Worm (Caenorhabditis elegans) whole organism, young adult: ENCODE measurements around the gene F44E2.7.
A peak's percentile ranks its signal among the peaks of the same experiment; 100 is the strongest.

Experiments
- B0019.2 ChIP-seq: fragments of 200-800 bp; sonication (Bioruptor generic); conservative IDR thresholded peaks from 2 replicates; pipeline ENCODE4 v1.3.6; 2022; ENCODE audit warnings: missing genetic modification reagents, missing genetic modification characterization, missing compliant biosample characterization
- D2030.7 ChIP-seq: fragments of 200-800 bp; sonication (Bioruptor generic); IDR thresholded peaks from 2 replicates; pipeline ENCODE4 v1.3.6; 2022; ENCODE audit warnings: missing genetic modification reagents, missing genetic modification characterization, missing compliant biosample characterization
- F22D6.2 ChIP-seq: sonication (generic microtip); optimal IDR thresholded peaks from 2 replicates; lab custom pipeline; 2016; ENCODE audit warnings: mild to moderate bottlenecking, missing genetic modification characterization, missing compliant biosample characterization
- F33H1.4 ChIP-seq: fragments of 200-800 bp; sonication (Bioruptor generic); IDR thresholded peaks from 2 replicates; pipeline ENCODE4 v1.3.6; 2022; ENCODE audit warnings: missing genetic modification reagents, missing genetic modification characterization, missing compliant biosample characterization
- F52B5.7 ChIP-seq: sonication (generic microtip); optimal IDR thresholded peaks from 2 replicates; lab custom pipeline; 2016; ENCODE audit warnings: mild to moderate bottlenecking, missing genetic modification characterization, missing compliant biosample characterization
- K12H6.12 ChIP-seq: fragments of 200-800 bp; sonication (Bioruptor generic); optimal IDR thresholded peaks from 2 replicates; lab custom pipeline; 2018; ENCODE audit warnings: mild to moderate bottlenecking, missing genetic modification characterization, missing compliant biosample characterization
- Y53F4B.3 ChIP-seq: fragments of 200-800 bp; sonication (Bioruptor generic); IDR thresholded peaks from 2 replicates; pipeline ENCODE4 v1.3.6; 2022; ENCODE audit warnings: missing genetic modification reagents, missing genetic modification characterization, missing compliant biosample characterization
- Y53G8AR.9 ChIP-seq: fragments of 200-800 bp; sonication (Bioruptor generic); conservative IDR thresholded peaks from 2 replicates; pipeline ENCODE4 v1.3.6; 2022; ENCODE audit warnings: missing genetic modification reagents, missing genetic modification characterization, missing compliant biosample characterization
- Y56A3A.18 ChIP-seq: fragments of 200-800 bp; sonication (Bioruptor generic); IDR thresholded peaks from 2 replicates; pipeline ENCODE4 v1.3.6; 2022; ENCODE audit warnings: missing genetic modification reagents, missing genetic modification characterization, missing compliant biosample characterization
- Y79H2A.3 ChIP-seq: fragments of 200-800 bp; sonication (Bioruptor generic); conservative IDR thresholded peaks from 2 replicates; pipeline ENCODE4 v1.3.6; 2022; ENCODE audit warnings: missing genetic modification reagents, missing genetic modification characterization, missing compliant biosample characterization
- aptf-2 ChIP-seq: fragments of 200-800 bp; sonication (Bioruptor generic); conservative IDR thresholded peaks from 2 replicates; pipeline ENCODE4 v1.3.6; 2022; ENCODE audit warnings: missing genetic modification reagents, missing genetic modification characterization, missing compliant biosample characterization
- aptf-3 ChIP-seq: fragments of 200-800 bp; sonication (Bioruptor generic); IDR thresholded peaks from 2 replicates; pipeline ENCODE4 v1.3.6; 2022; ENCODE audit warnings: missing genetic modification characterization, missing compliant biosample characterization
- attf-5 ChIP-seq: fragments of 200-800 bp; sonication (Bioruptor generic); optimal IDR thresholded peaks from 2 replicates; lab custom pipeline; 2018; ENCODE audit warnings: mild to moderate bottlenecking, missing genetic modification characterization, missing compliant biosample characterization
- attf-6 ChIP-seq: fragments of 200-800 bp; sonication (Bioruptor generic); IDR thresholded peaks from 2 replicates; pipeline ENCODE4 v1.3.6; 2022; ENCODE audit warnings: missing genetic modification reagents, missing genetic modification characterization, missing compliant biosample characterization
- ceh-100 ChIP-seq: fragments of 200-800 bp; sonication (Bioruptor generic); IDR thresholded peaks from 2 replicates; pipeline ENCODE4 v1.3.6; 2022; ENCODE audit warnings: missing genetic modification reagents, missing genetic modification characterization, missing compliant biosample characterization
- ceh-40 ChIP-seq: fragments of 200-800 bp; sonication (Bioruptor generic); IDR thresholded peaks from 2 replicates; pipeline ENCODE4 v1.3.6; 2022; ENCODE audit warnings: missing genetic modification characterization, missing compliant biosample characterization
- ceh-91 ChIP-seq: fragments of 200-800 bp; sonication (Bioruptor generic); IDR thresholded peaks from 2 replicates; pipeline ENCODE4 v1.3.6; 2022; ENCODE audit warnings: missing genetic modification reagents, missing genetic modification characterization, missing compliant biosample characterization
- chd-7 ChIP-seq: sonication (generic microtip); optimal IDR thresholded peaks from 2 replicates; lab custom pipeline; 2016; ENCODE audit warnings: mild to moderate bottlenecking, missing genetic modification characterization, moderate library complexity, missing compliant biosample characterization
- dox-1 ChIP-seq: fragments of 200-800 bp; sonication (Bioruptor generic); IDR thresholded peaks from 2 replicates; pipeline ENCODE4 v1.3.6; 2022; ENCODE audit warnings: missing genetic modification reagents, missing genetic modification characterization, missing compliant biosample characterization
- egrh-3 ChIP-seq: fragments of 200-800 bp; sonication (Bioruptor generic); IDR thresholded peaks from 2 replicates; pipeline ENCODE4 v1.3.6; 2022; ENCODE audit warnings: missing genetic modification reagents, missing genetic modification characterization, missing compliant biosample characterization
- gei-17 ChIP-seq: fragments of 200-800 bp; sonication (Bioruptor generic); optimal IDR thresholded peaks from 2 replicates; lab custom pipeline; 2018; ENCODE audit warnings: mild to moderate bottlenecking, missing genetic modification characterization, missing compliant biosample characterization
- hsf-1 ChIP-seq: fragments of 200-800 bp; sonication (Bioruptor generic); IDR thresholded peaks from 2 replicates; pipeline ENCODE4 v1.3.6; 2022; ENCODE audit warnings: missing genetic modification reagents, missing genetic modification characterization, missing compliant biosample characterization
- let-607 ChIP-seq, 2 experiments: fragments of 200-800 bp in 1 of 2; sonication (Bioruptor generic) in 1 of 2; sonication (generic microtip) in 1 of 2; optimal IDR thresholded peaks; 2 replicates each; lab custom pipeline; 2016 to 2018; ENCODE audit warnings: mild to moderate bottlenecking in 2 of 2, missing compliant biosample characterization in 2 of 2, missing genetic modification characterization in 2 of 2, moderate library complexity in 2 of 2, missing genotype in 1 of 2
- lin-40 ChIP-seq: sonication (generic microtip); optimal IDR thresholded peaks from 2 replicates; lab custom pipeline; 2016; ENCODE audit warnings: missing genetic modification characterization, mild to moderate bottlenecking, missing compliant biosample characterization, missing genotype, missing genetic modification reagents
- lir-1 ChIP-seq: fragments of 200-800 bp; sonication (Bioruptor generic); conservative IDR thresholded peaks from 2 replicates; pipeline ENCODE4 v1.3.6; 2022; ENCODE audit warnings: missing genetic modification reagents, missing genetic modification characterization, missing compliant biosample characterization
- madf-6 ChIP-seq: fragments of 200-800 bp; sonication (Bioruptor generic); IDR thresholded peaks from 2 replicates; pipeline ENCODE4 v1.3.6; 2022; ENCODE audit warnings: missing genetic modification reagents, missing genetic modification characterization, missing compliant biosample characterization
- madf-8 ChIP-seq: fragments of 200-800 bp; sonication (Bioruptor generic); conservative IDR thresholded peaks from 2 replicates; pipeline ENCODE4 v1.3.6; 2022; ENCODE audit warnings: missing genetic modification reagents, missing genetic modification characterization, missing compliant biosample characterization
- mcd-1 ChIP-seq: fragments of 200-800 bp; sonication (Bioruptor generic); IDR thresholded peaks from 2 replicates; pipeline ENCODE4 v1.3.6; 2022; ENCODE audit warnings: missing genetic modification reagents, missing genetic modification characterization, missing compliant biosample characterization
- nfyb-1 ChIP-seq: fragments of 200-800 bp; sonication (Bioruptor generic); IDR thresholded peaks from 2 replicates; pipeline ENCODE4 v1.3.6; 2022; ENCODE audit warnings: missing genetic modification reagents, missing genetic modification characterization, missing compliant biosample characterization
- nhr-27 ChIP-seq: fragments of 200-800 bp; sonication (Bioruptor generic); optimal IDR thresholded peaks from 2 replicates; lab custom pipeline; 2018; ENCODE audit warnings: mild to moderate bottlenecking, missing genetic modification characterization, moderate library complexity, missing compliant biosample characterization
- rcor-1 ChIP-seq: fragments of 200-800 bp; sonication (Bioruptor generic); IDR thresholded peaks from 2 replicates; pipeline ENCODE4 v1.3.6; 2022; ENCODE audit warnings: missing genetic modification reagents, missing genetic modification characterization, missing compliant biosample characterization
- repo-1 ChIP-seq: sonication (generic microtip); optimal IDR thresholded peaks from 2 replicates; lab custom pipeline; 2017; ENCODE audit warnings: mild to moderate bottlenecking, missing genetic modification characterization, missing compliant biosample characterization
- tbp1 ChIP-seq: fragments of 200-800 bp; sonication (Bioruptor generic); optimal IDR thresholded peaks from 2 replicates; lab custom pipeline; 2018; ENCODE audit warnings: mild to moderate bottlenecking, missing genetic modification characterization, missing compliant biosample characterization
- tbx-9 ChIP-seq: sonication (generic microtip); optimal IDR thresholded peaks from 2 replicates; lab custom pipeline; 2016; ENCODE audit warnings: borderline replicate concordance, missing genetic modification characterization, inconsistent platforms, missing compliant biosample characterization
- tlf-1 ChIP-seq: fragments of 200-800 bp; sonication (Bioruptor generic); optimal IDR thresholded peaks from 2 replicates; lab custom pipeline; 2018; ENCODE audit warnings: mild to moderate bottlenecking, missing genetic modification characterization, missing compliant biosample characterization
- unc-130 ChIP-seq: sonication (generic microtip); optimal IDR thresholded peaks from 2 replicates; lab custom pipeline; 2016; ENCODE audit warnings: missing genetic modification reagents, missing genetic modification characterization, missing compliant biosample characterization
- zim-3 ChIP-seq: sonication (generic microtip); optimal IDR thresholded peaks from 2 replicates; lab custom pipeline; 2017; ENCODE audit warnings: mild to moderate bottlenecking, missing genetic modification characterization, moderate library complexity, missing compliant biosample characterization
- ztf-22 ChIP-seq: fragments of 200-800 bp; sonication (Bioruptor generic); optimal IDR thresholded peaks from 2 replicates; lab custom pipeline; 2018; ENCODE audit warnings: mild to moderate bottlenecking, missing genetic modification characterization, moderate library complexity, missing compliant biosample characterization
- ztf-25 ChIP-seq: fragments of 200-800 bp; sonication (Bioruptor generic); IDR thresholded peaks from 2 replicates; pipeline ENCODE4 v1.3.6; 2022; ENCODE audit warnings: missing genetic modification reagents, missing genetic modification characterization, missing compliant biosample characterization

F44E2.7 gene

DNA sequence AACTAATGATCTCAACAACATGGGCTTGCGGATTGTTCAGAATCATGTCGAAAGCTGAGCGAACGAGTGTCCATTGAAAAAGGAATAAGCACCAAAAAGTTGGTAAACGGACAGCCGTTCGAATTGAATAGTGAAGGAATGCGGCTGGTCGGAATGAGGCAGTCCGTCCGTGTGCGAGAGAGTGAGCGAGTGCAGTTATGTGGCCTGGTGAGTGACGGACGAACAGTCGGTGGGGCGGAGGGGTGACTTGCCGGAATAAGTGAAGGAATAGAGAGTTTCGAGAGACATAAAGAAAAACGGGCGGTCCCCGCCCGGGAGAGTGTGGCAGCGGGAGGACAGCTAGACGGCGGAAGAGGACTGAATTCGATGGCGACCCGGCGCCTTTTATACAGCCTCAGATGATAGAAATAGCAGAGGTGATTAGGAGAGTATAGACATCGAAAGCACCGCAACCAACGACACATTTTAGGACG lies 17.1 kb upstream of the F44E2.7 start (continued):
- TF ChIP-seq K12H6.12 (tag; lab: Kevin White, UChicago) (peak; percentile 58), tbp1 (GFP tag; lab: Kevin White, UChicago) (peak; percentile 67), ceh-100 (GFP tag; lab: Robert Waterston, UW) (peak; percentile 54; the same call in 1 of the 2 replicates), lir-1 (0 out of 2 replicates have a peak, but pooled peaks have one; percentile 19), zim-3 (tag; lab: Kevin White, UChicago) (peak; percentile 33), Y79H2A.3 (GFP tag; lab: Robert Waterston, UW) (no peak), tbx-9 (tag; lab: Kevin White, UChicago) (no peak), Y56A3A.18 (GFP tag; lab: Robert Waterston, UW) (peak; percentile 62; the same call in 1 of the 2 replicates), attf-6 (no peak), nhr-27 (tag; lab: Kevin White, UChicago) (peak; percentile 20), let-607 (tag; optimal IDR thresholded peaks at IDR 0.05; lab: Kevin White, UChicago) (peak; percentile 47 to 87), F52B5.7 (tag; lab: Kevin White, UChicago) (peak; percentile 55), aptf-2 (GFP tag; lab: Robert Waterston, UW) (no peak), egrh-3 (peak; percentile 79), tlf-1 (GFP tag; lab: Kevin White, UChicago) (peak; percentile 69), lin-40 (tag; lab: Kevin White, UChicago) (peak; percentile 55), F22D6.2 (tag; lab: Kevin White, UChicago) (peak; percentile 52), chd-7 (tag; lab: Kevin White, UChicago) (peak; percentile 82), attf-5 (GFP tag; lab: Kevin White, UChicago) (peak; percentile 72), repo-1 (tag; lab: Kevin White, UChicago) (peak; percentile 66), unc-130 (peak; percentile 16), ztf-22 (GFP tag; lab: Kevin White, UChicago) (peak; percentile 83), gei-17 (GFP tag; lab: Kevin White, UChicago) (peak; percentile 74)

DNA sequence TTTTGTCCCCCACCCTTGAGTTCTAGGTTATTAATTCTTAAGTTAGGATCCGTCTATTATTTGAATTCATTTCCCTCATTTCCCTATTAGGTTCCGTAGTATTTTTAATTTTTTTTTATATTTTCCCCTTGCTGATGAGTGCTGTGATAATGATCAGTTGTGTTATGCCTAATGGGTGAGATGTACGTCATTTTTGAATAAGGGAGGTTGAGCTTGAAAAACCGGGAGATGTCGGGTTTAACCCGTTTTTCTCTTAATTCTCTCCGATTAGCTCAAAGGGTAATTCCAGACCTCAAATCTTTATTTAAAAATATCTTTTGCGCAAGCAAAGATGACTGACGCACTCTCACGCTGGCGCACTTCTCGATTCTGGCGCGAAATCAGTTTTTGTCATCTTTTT lies 12.5 kb upstream of the F44E2.7 start:
- 0 out of 2 replicates have a peak, but pooled peaks have one; percentile 48 for TF ChIP-seq madf-8 (GFP tag; lab: Robert Waterston, UW)
- peak; percentile 73 for TF ChIP-seq madf-6 (GFP tag; lab: Robert Waterston, UW)
- TF ChIP-seq ceh-91 (GFP tag; lab: Robert Waterston, UW): 0 out of 2 replicates have a peak, but pooled peaks have one; percentile 30
- TF ChIP-seq Y53G8AR.9: peak; percentile 47; the same call in 1 of the 2 replicates
- TF ChIP-seq rcor-1 (GFP tag; lab: Robert Waterston, UW): peak; percentile 27; the same call in 1 of the 2 replicates
- TF ChIP-seq Y53F4B.3 (GFP tag; lab: Robert Waterston, UW): peak; percentile 35; the same call in 1 of the 2 replicates
- peak; percentile 40 for TF ChIP-seq dox-1 (GFP tag; lab: Robert Waterston, UW)
- TF ChIP-seq attf-6: peak; percentile 50; the same call in 1 of the 2 replicates
- 0 out of 2 replicates have a peak, but pooled peaks have one; percentile 57 for TF ChIP-seq ztf-25 (GFP tag; lab: Robert Waterston, UW)
- 0 out of 2 replicates have a peak, but pooled peaks have one; percentile 26 for TF ChIP-seq nfyb-1 (GFP tag; lab: Robert Waterston, UW)
- TF ChIP-seq B0019.2: peak; percentile 29; the same call in 1 of the 2 replicates
- 0 out of 2 replicates have a peak, but pooled peaks have one; percentile 65 for TF ChIP-seq aptf-3 (GFP tag; lab: Robert Waterston, UW)
- TF ChIP-seq Y79H2A.3 (GFP tag; lab: Robert Waterston, UW): peak; percentile 94
- TF ChIP-seq mcd-1 (GFP tag; lab: Robert Waterston, UW): 0 out of 2 replicates have a peak, but pooled peaks have one; percentile 7
- 0 out of 2 replicates have a peak, but pooled peaks have one; percentile 26 for TF ChIP-seq ceh-40 (GFP tag; lab: Robert Waterston, UW)
- TF ChIP-seq F33H1.4 (GFP tag; lab: Robert Waterston, UW): peak; percentile 23; the same call in 1 of the 2 replicates
- TF ChIP-seq D2030.7 (GFP tag; lab: Robert Waterston, UW): 0 out of 2 replicates have a peak, but pooled peaks have one; percentile 26
- peak; percentile 64; the same call in 1 of the 2 replicates for TF ChIP-seq hsf-1 (GFP tag; lab: Robert Waterston, UW)
